Worm (Caenorhabditis elegans): ENCODE measurements around the gene R160.2.

DNA sequence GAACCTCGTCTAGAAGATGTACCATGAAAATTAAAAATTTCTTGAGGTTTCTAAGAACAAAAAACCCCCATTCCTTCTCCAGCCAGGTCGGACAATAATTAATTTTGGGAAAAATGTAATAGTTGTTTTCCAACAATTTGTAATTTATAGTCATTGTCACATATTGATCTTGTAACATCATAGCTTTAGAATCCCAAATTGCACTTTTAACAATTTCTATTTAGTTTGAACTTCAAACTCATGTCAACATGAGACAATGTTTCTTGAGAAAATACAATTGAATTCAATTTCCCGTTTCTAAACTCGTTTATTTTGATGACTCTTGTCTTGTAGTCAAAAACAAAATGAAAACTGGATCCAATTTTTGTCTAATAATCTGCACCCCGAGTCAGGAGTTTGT, 23.6 kb upstream of the R160.2 start:
- no peak for TF ChIP-seq pha-4 (tag; optimal IDR thresholded peaks at IDR 0.05)
- no peak for TF ChIP-seq snpc-4 (tag; optimal IDR thresholded peaks at IDR 0.05)
- TF ChIP-seq nhr-28 (tag; optimal IDR thresholded peaks at IDR 0.05) = no peak
- TF ChIP-seq lin-13 (tag; optimal IDR thresholded peaks at IDR 0.05) = no peak
- no peak for TF ChIP-seq ces-1 (GFP tag; optimal IDR thresholded peaks at IDR 0.05)
- TF ChIP-seq unc-39 (tag; optimal IDR thresholded peaks at IDR 0.05) = no peak
- no peak for TF ChIP-seq elt-3 (tag; optimal IDR thresholded peaks at IDR 0.05)
- TF ChIP-seq sptf-1 (tag; optimal IDR thresholded peaks at IDR 0.05) = no peak
- TF ChIP-seq unc-62 (GFP tag; optimal IDR thresholded peaks at IDR 0.05) = no peak
- TF ChIP-seq hlh-1 (tag; optimal IDR thresholded peaks at IDR 0.05) = no peak
- no peak for TF ChIP-seq blmp-1 (tag; optimal IDR thresholded peaks at IDR 0.05)
- no peak for TF ChIP-seq nhr-237 (tag; optimal IDR thresholded peaks at IDR 0.05)
- TF ChIP-seq ztf-11 (tag; optimal IDR thresholded peaks at IDR 0.05) = no peak
- TF ChIP-seq ceh-43 (GFP tag; optimal IDR thresholded peaks at IDR 0.05) = no peak
